Worm (Caenorhabditis elegans) whole organism, L4 larva: ENCODE data around the gene algn-8.

Experiments
- D1046.2 ChIP-seq: fragments of 200-800 bp; sonication (Bioruptor generic); IDR thresholded peaks from 2 replicates; pipeline ENCODE4 v1.3.6; 2022; ENCODE audit warnings: missing genetic modification characterization, missing compliant biosample characterization
- F49E8.2 ChIP-seq: sonication (generic microtip); optimal IDR thresholded peaks from 2 replicates; lab custom pipeline; 2016; ENCODE audit warnings: missing compliant biosample characterization, mild to moderate bottlenecking, missing genetic modification characterization, borderline replicate concordance
- R02D3.7 ChIP-seq: fragments of 150-350 bp; sonication (generic microtip); optimal IDR thresholded peaks from 3 replicates; lab custom pipeline; 2014; ENCODE audit warnings: missing biosample characterization, missing genetic modification characterization
- T20F7.1 ChIP-seq: fragments of 200-800 bp; sonication (Bioruptor generic); optimal IDR thresholded peaks from 2 replicates; lab custom pipeline; 2018; ENCODE audit warnings: mild to moderate bottlenecking, missing genetic modification characterization, missing compliant biosample characterization
- aly-2 ChIP-seq: sonication (generic microtip); optimal IDR thresholded peaks from 2 replicates; lab custom pipeline; 2018; ENCODE audit warnings: missing biosample characterization, missing genetic modification characterization
- ama-1 ChIP-seq: fragments of 150-350 bp; optimal IDR thresholded peaks from 2 replicates; lab custom pipeline; 2014; ENCODE audit warnings: inconsistent platforms, mixed read lengths
- ceh-44 ChIP-seq: fragments of 200-800 bp; sonication (Bioruptor generic); IDR thresholded peaks from 2 replicates; pipeline ENCODE4 v1.3.6; 2022; ENCODE audit warnings: missing genetic modification reagents, missing genetic modification characterization, missing compliant biosample characterization
- cey-2 ChIP-seq: sonication (generic microtip); optimal IDR thresholded peaks from 3 replicates; lab custom pipeline; 2017; ENCODE audit warnings: missing genetic modification characterization, mild to moderate bottlenecking, missing compliant biosample characterization, antibody characterized with exemption, borderline replicate concordance; ENCODE audit not compliant: insufficient read depth
- daf-19 ChIP-seq: fragments of 200-800 bp; sonication (Bioruptor generic); conservative IDR thresholded peaks from 2 replicates; pipeline ENCODE4 v1.3.6; 2022; ENCODE audit warnings: missing genetic modification characterization, missing compliant biosample characterization
- daf-8 ChIP-seq: fragments of 200-800 bp; sonication (Bioruptor generic); IDR thresholded peaks from 2 replicates; pipeline ENCODE4 v1.3.6; 2022; ENCODE audit warnings: missing genetic modification characterization, missing compliant biosample characterization
- dmd-6 ChIP-seq: fragments of 200-800 bp; sonication (Bioruptor generic); IDR thresholded peaks from 2 replicates; pipeline ENCODE4 v1.3.6; 2022; ENCODE audit warnings: missing genetic modification reagents, missing genetic modification characterization, missing compliant biosample characterization
- fkh-10 ChIP-seq: fragments of 150-350 bp; optimal IDR thresholded peaks from 2 replicates; lab custom pipeline; 2014; ENCODE audit warnings: missing biosample characterization, missing genetic modification reagents, missing genetic modification characterization
- hif-1 ChIP-seq, 2 experiments: sonication (generic microtip); optimal IDR thresholded peaks; 2 replicates each; lab custom pipeline; 2016 to 2017; ENCODE audit warnings: missing compliant biosample characterization in 2 of 2, missing genetic modification characterization in 2 of 2, missing genetic modification reagents in 2 of 2, missing genotype in 2 of 2, mild to moderate bottlenecking in 1 of 2
- hlh-11 ChIP-seq: fragments of 200-800 bp; sonication (Bioruptor generic); optimal IDR thresholded peaks from 2 replicates; lab custom pipeline; 2018; ENCODE audit warnings: mild to moderate bottlenecking, missing genetic modification characterization, missing compliant biosample characterization
- hlh-30 ChIP-seq: sonication (generic microtip); optimal IDR thresholded peaks from 2 replicates; lab custom pipeline; 2017; ENCODE audit warnings: antibody characterized with exemption, mild to moderate bottlenecking, missing genetic modification characterization, missing compliant biosample characterization; ENCODE audit not compliant: insufficient read depth
- hmg-1.1 ChIP-seq: fragments of 200-800 bp; sonication (Bioruptor generic); IDR thresholded peaks from 2 replicates; pipeline ENCODE4 v1.3.6; 2022; ENCODE audit warnings: missing genetic modification reagents, missing genetic modification characterization, missing compliant biosample characterization
- lim-7 ChIP-seq: fragments of 200-800 bp; sonication (Bioruptor generic); IDR thresholded peaks from 2 replicates; pipeline ENCODE4 v1.3.6; 2022; ENCODE audit warnings: missing genetic modification characterization, missing compliant biosample characterization
- lin-1 ChIP-seq: fragments of 200-800 bp; sonication (Bioruptor generic); IDR thresholded peaks from 2 replicates; pipeline ENCODE4 v1.3.6; 2022; ENCODE audit warnings: missing genetic modification reagents, missing genetic modification characterization, missing compliant biosample characterization
- lin-13 ChIP-seq: fragments of 150-350 bp; optimal IDR thresholded peaks from 2 replicates; lab custom pipeline; 2014; ENCODE audit warnings: missing biosample characterization, missing genetic modification reagents, missing genetic modification characterization
- lin-29 ChIP-seq: fragments of 200-800 bp; sonication (Bioruptor generic); IDR thresholded peaks from 2 replicates; pipeline ENCODE4 v1.3.6; 2022; ENCODE audit warnings: missing genetic modification reagents, missing genetic modification characterization, missing compliant biosample characterization
- lin-39 ChIP-seq: fragments of 150-350 bp; optimal IDR thresholded peaks from 2 replicates; lab custom pipeline; 2014; ENCODE audit warnings: missing biosample characterization, missing genetic modification reagents, missing genetic modification characterization
- lsy-2 ChIP-seq, 2 experiments: fragments of 150-350 bp in 1 of 2; sonication (generic microtip) in 1 of 2; optimal IDR thresholded peaks; 2 replicates each; lab custom pipeline; 2014 to 2017; ENCODE audit warnings: missing biosample characterization in 2 of 2, missing genetic modification characterization in 2 of 2
- madf-5 ChIP-seq, 2 experiments: fragments of 200-800 bp; sonication (Bioruptor generic); IDR thresholded peaks; 2 replicates each; pipeline ENCODE4 v1.3.6; 2022; ENCODE audit warnings: missing compliant biosample characterization in 2 of 2, missing genetic modification characterization in 2 of 2
- mep-1 ChIP-seq: fragments of 150-350 bp; sonication (generic microtip); optimal IDR thresholded peaks from 3 replicates; lab custom pipeline; 2014; ENCODE audit warnings: missing biosample characterization, missing genetic modification characterization
- mes-2 ChIP-seq: sonication (generic microtip); optimal IDR thresholded peaks from 2 replicates; lab custom pipeline; 2016; ENCODE audit warnings: missing genotype, mild to moderate bottlenecking, missing genetic modification characterization, missing compliant biosample characterization; ENCODE audit not compliant: poor library complexity, severe bottlenecking
- mxl-2 ChIP-seq: fragments of 200-800 bp; sonication (Bioruptor generic); conservative IDR thresholded peaks from 2 replicates; pipeline ENCODE4 v1.3.6; 2022; ENCODE audit warnings: missing genetic modification reagents, missing genetic modification characterization, missing compliant biosample characterization
- mxl-3 ChIP-seq: fragments of 200-800 bp; sonication (Bioruptor generic); optimal IDR thresholded peaks from 2 replicates; lab custom pipeline; 2018; ENCODE audit warnings: mild to moderate bottlenecking, missing genetic modification characterization, missing compliant biosample characterization
- nhr-11 ChIP-seq: fragments of 150-350 bp; optimal IDR thresholded peaks from 2 replicates; lab custom pipeline; 2014; ENCODE audit warnings: missing biosample characterization, missing genetic modification characterization
- nhr-28 ChIP-seq: fragments of 150-350 bp; optimal IDR thresholded peaks from 2 replicates; lab custom pipeline; 2014; ENCODE audit warnings: missing biosample characterization, missing genetic modification characterization
- nhr-41 ChIP-seq: fragments of 200-800 bp; sonication (Bioruptor generic); IDR thresholded peaks from 2 replicates; pipeline ENCODE4 v1.3.6; 2022; ENCODE audit warnings: missing genetic modification reagents, missing genetic modification characterization, missing compliant biosample characterization
- nhr-76 ChIP-seq: fragments of 150-350 bp; optimal IDR thresholded peaks from 2 replicates; lab custom pipeline; 2014; ENCODE audit warnings: missing biosample characterization, missing genetic modification characterization
- pha-4 ChIP-seq, 2 experiments: fragments of 150-350 bp in 1 of 2; fragments of 200-800 bp in 1 of 2; sonication (Bioruptor generic) in 1 of 2; IDR thresholded peaks in 1 of 2; optimal IDR thresholded peaks in 1 of 2; 2 replicates each; pipeline versions ENCODE4 v1.3.6 to Lab custom; 2014 to 2022; ENCODE audit warnings: missing genetic modification characterization in 2 of 2, missing genetic modification reagents in 2 of 2, missing biosample characterization in 1 of 2, missing compliant biosample characterization in 1 of 2
- php-3 ChIP-seq: fragments of 200-800 bp; sonication (Bioruptor generic); IDR thresholded peaks from 2 replicates; pipeline ENCODE4 v1.3.6; 2022; ENCODE audit warnings: missing genetic modification reagents, missing genetic modification characterization, missing compliant biosample characterization
- skn-1 ChIP-seq: fragments of 150-350 bp; optimal IDR thresholded peaks from 2 replicates; lab custom pipeline; 2014; ENCODE audit warnings: missing biosample characterization, missing genetic modification characterization
- snpc-4 ChIP-seq: fragments of 150-350 bp; optimal IDR thresholded peaks from 2 replicates; lab custom pipeline; 2014; ENCODE audit warnings: missing biosample characterization, missing genetic modification characterization
- spr-3 ChIP-seq: fragments of 200-800 bp; sonication (Bioruptor generic); optimal IDR thresholded peaks from 2 replicates; lab custom pipeline; 2018; ENCODE audit warnings: mild to moderate bottlenecking, missing genetic modification characterization, missing compliant biosample characterization
- unc-130 ChIP-seq: sonication (generic microtip); optimal IDR thresholded peaks from 2 replicates; lab custom pipeline; 2016; ENCODE audit warnings: missing genetic modification reagents, missing genetic modification characterization, missing compliant biosample characterization
- unc-39 ChIP-seq: sonication (generic microtip); optimal IDR thresholded peaks from 2 replicates; lab custom pipeline; 2017; ENCODE audit warnings: missing biosample characterization, missing genetic modification characterization
- unc-62 ChIP-seq, 3 experiments: fragments of 150-350 bp in 1 of 3; sonication (generic microtip); optimal IDR thresholded peaks in 2 of 3; peaks in 1 of 3; 1 replicate in 1 of 3; 2 replicates in 2 of 3; lab custom pipeline; 2014 to 2017; ENCODE audit warnings: missing biosample characterization in 3 of 3, missing genetic modification characterization in 3 of 3, missing genetic modification reagents in 3 of 3, missing genotype in 1 of 3
- zip-2 ChIP-seq: fragments of 150-350 bp; optimal IDR thresholded peaks from 2 replicates; lab custom pipeline; 2014; ENCODE audit warnings: missing biosample characterization, missing genetic modification characterization

Gene algn-8

ce11 chrII:9850945-9851344 lies 35.3 kb downstream of the algn-8 start, which contains the start of gene ZK938.10:
TSS of gene ZK938.10 (minus strand) at chrII:9851045.
- TF ChIP-seq mep-1 (tag; lab: Kevin White, UChicago) (no peak), mes-2 (tag; lab: Kevin White, UChicago) (no peak), snpc-4 (tag; lab: Kevin White, UChicago) (no peak), D1046.2 (no peak), skn-1 (tag; lab: Kevin White, UChicago) (no peak), unc-39 (tag; lab: Kevin White, UChicago) (no peak), hlh-30 (tag; lab: Kevin White, UChicago) (no peak), ceh-44 (no peak), fkh-10 (GFP tag; lab: Kevin White, UChicago) (no peak), php-3 (GFP tag; lab: Robert Waterston, UW) (no peak), lin-13 (GFP tag; lab: Kevin White, UChicago) (no peak)

ce11 chrII:9849497-9849896 lies 36.7 kb downstream of the algn-8 start, which contains the start of gene old-2:
TSS of gene old-2 (minus strand) at chrII:9849597.
- TF ChIP-seq mxl-2 = no peak
- no peak for TF ChIP-seq fkh-10 (GFP tag; lab: Kevin White, UChicago)
- TF ChIP-seq ama-1 (lab: Kevin White, UChicago) = no peak
- TF ChIP-seq hmg-1.1 (GFP tag; lab: Robert Waterston, UW) = no peak
- TF ChIP-seq madf-5 (GFP tag; IDR thresholded peaks at IDR 0.05; lab: Robert Waterston, UW) = no peak
- no peak for TF ChIP-seq dmd-6 (GFP tag; lab: Robert Waterston, UW)

ce11 chrII:9845239-9845638 lies 41.0 kb downstream of the algn-8 start, which contains the start of gene chil-9:
TSS of gene chil-9 (minus strand) at chrII:9845339.
- no peak for TF ChIP-seq lin-39
- no peak for TF ChIP-seq dmd-6 (GFP tag; lab: Robert Waterston, UW)
- TF ChIP-seq nhr-28 (tag; lab: Kevin White, UChicago) = no peak
- TF ChIP-seq unc-62 (GFP tag; optimal IDR thresholded peaks at IDR 0.05 in 1 of 2; lab: Kevin White, UChicago) = peak in 1 of 2 experiments; percentile 31
- no peak for TF ChIP-seq unc-62 (tag; optimal IDR thresholded peaks at IDR 0.05; lab: Kevin White, UChicago)
- TF ChIP-seq lsy-2 (tag; optimal IDR thresholded peaks at IDR 0.05; lab: Kevin White, UChicago) = no peak

- TF ChIP-seq R02D3.7 (tag; lab: Kevin White, UChicago) (peak; percentile 56), lim-7 (GFP tag; lab: Robert Waterston, UW) (no peak), lin-1 (GFP tag; lab: Robert Waterston, UW) (no peak), nhr-76 (tag; lab: Kevin White, UChicago) (no peak), nhr-11 (no peak), mep-1 (tag; lab: Kevin White, UChicago) (no peak), spr-3 (GFP tag; lab: Kevin White, UChicago) (no peak)
Measured at ce11 chrII:9841985-9842505, 44.2 kb downstream of the algn-8 start, which contains the start of gene rnh-1.2. TSS of gene rnh-1.2 (minus strand) at chrII:9842035.

- TF ChIP-seq hlh-30 (tag; lab: Kevin White, UChicago) (no peak), fkh-10 (GFP tag; lab: Kevin White, UChicago) (no peak), T20F7.1 (no peak), zip-2 (tag; lab: Kevin White, UChicago) (no peak), unc-62 (GFP tag; optimal IDR thresholded peaks at IDR 0.05 in 1 of 2; lab: Kevin White, UChicago) (no peak), unc-62 (tag; optimal IDR thresholded peaks at IDR 0.05; lab: Kevin White, UChicago) (no peak), daf-8 (no peak), daf-19 (GFP tag; lab: Robert Waterston, UW) (no peak), lin-13 (GFP tag; lab: Kevin White, UChicago) (no peak), aly-2 (tag; lab: Kevin White, UChicago) (no peak), lin-29 (GFP tag; lab: Robert Waterston, UW) (no peak), mxl-3 (GFP tag; lab: Kevin White, UChicago) (no peak), snpc-4 (tag; lab: Kevin White, UChicago) (no peak), cey-2 (tag; lab: Kevin White, UChicago) (no peak), hlh-11 (tag; lab: Kevin White, UChicago) (no peak), pha-4 (GFP tag; IDR thresholded peaks at IDR 0.05; lab: Robert Waterston, UW) (no peak), pha-4 (tag; optimal IDR thresholded peaks at IDR 0.05; lab: Kevin White, UChicago) (no peak), nhr-41 (no peak), unc-130 (GFP tag; lab: Kevin White, UChicago) (no peak), lsy-2 (tag; optimal IDR thresholded peaks at IDR 0.05; lab: Kevin White, UChicago) (no peak), F49E8.2 (tag; lab: Kevin White, UChicago) (no peak), hif-1 (tag; optimal IDR thresholded peaks at IDR 0.05; lab: Kevin White, UChicago) (no peak)
- TF ChIP-seq, all 104 proteins: peak for 0
Measured at ce11 chrII:9840313-9840712, 45.9 kb downstream of the algn-8 start, which contains the start of gene ZK938.11. TSS of gene ZK938.11 (minus strand) at chrII:9840413.
